Fruit fly (Drosophila melanogaster): ENCODE measurements around the gene sog.

The sog gene

dm6 chrX:15618953-15619630, 14.1 kb downstream of the sog start (continued):
- TF ChIP-seq ab (GFP tag; optimal IDR thresholded peaks at IDR 0.05) (no peak), CG3726 (GFP tag; IDR thresholded peaks at IDR 0.05) (peak; percentile 73; the same call in 2 of the 3 replicates), CG7928 (GFP tag; optimal IDR thresholded peaks at IDR 0.05) (no peak), zfh1 (GFP tag; IDR thresholded peaks at IDR 0.05) (peak; percentile 79), Ets65A (GFP tag) (peak; percentile 98), Mes4 (GFP tag; optimal IDR thresholded peaks at IDR 0.05) (peak; percentile 53), CG15073 (GFP tag; optimal IDR thresholded peaks at IDR 0.05) (peak; percentile 41), CG3995 (GFP tag; optimal IDR thresholded peaks at IDR 0.05) (peak; percentile 20), CG15269 (tag; optimal IDR thresholded peaks at IDR 0.05) (peak; percentile 81), E2f2 (GFP tag; IDR thresholded peaks at IDR 0.05) (peak; percentile 42; the same call in 1 of the 2 replicates), ewg (GFP tag; optimal IDR thresholded peaks at IDR 0.05) (peak; percentile 77), CG11504 (tag; optimal IDR thresholded peaks at IDR 0.05) (peak; percentile 89), CG12659 (GFP tag; optimal IDR thresholded peaks at IDR 0.05) (peak; percentile 74), fu2 (GFP tag; optimal IDR thresholded peaks at IDR 0.05) (peak; percentile 57), CG2199 (GFP tag; IDR thresholded peaks at IDR 0.05) (peak; percentile 49; the same call in 1 of the 3 replicates), CG18011 (GFP tag; optimal IDR thresholded peaks at IDR 0.05) (peak; percentile 33), knrl (GFP tag; IDR thresholded peaks at IDR 0.05; ENCODE audit: partially characterized antibody) (no peak), CG4617 (GFP tag; optimal IDR thresholded peaks at IDR 0.05; ENCODE audit: borderline replicate concordance) (peak; percentile 53), dmrt99B (tag; optimal IDR thresholded peaks at IDR 0.05) (peak; percentile 86), slbo (GFP tag; IDR thresholded peaks at IDR 0.05) (peak; percentile 88), crp (GFP tag; optimal IDR thresholded peaks at IDR 0.05) (peak in 1 of 2 experiments; percentile 25), pita (GFP tag; optimal IDR thresholded peaks at IDR 0.05) (no peak), Hr39 (optimal IDR thresholded peaks at IDR 0.05) (no peak), Tbp (GFP tag; optimal IDR thresholded peaks at IDR 0.05) (no peak), lola (GFP tag; optimal IDR thresholded peaks at IDR 0.05) (peak in 1 of 3 experiments; percentile 73), so (GFP tag; IDR thresholded peaks at IDR 0.05) (peak; percentile 52; the same call in 1 of the 3 replicates), CG2678 (tag; optimal IDR thresholded peaks at IDR 0.05) (peak; percentile 81), CG1792 (GFP tag; optimal IDR thresholded peaks at IDR 0.05) (peak; percentile 66), al (GFP tag; IDR thresholded peaks at IDR 0.05) (0 out of 2 replicates have a peak, but pooled peaks have one; percentile 44), kay (GFP tag; optimal IDR thresholded peaks at IDR 0.05) (peak; percentile 77), Gsc (GFP tag; IDR thresholded peaks at IDR 0.05) (peak; percentile 53), CG7963 (GFP tag; IDR thresholded peaks at IDR 0.05; ENCODE audit: partially characterized antibody) (no peak), zf30C (GFP tag; optimal IDR thresholded peaks at IDR 0.05) (peak; percentile 66), CG12219 (GFP tag; optimal IDR thresholded peaks at IDR 0.05) (peak; percentile 78), Scr (GFP tag; IDR thresholded peaks at IDR 0.05; ENCODE audit: partially characterized antibody) (no peak), bbx (GFP tag; IDR thresholded peaks at IDR 0.05; ENCODE audit: partially characterized antibody) (no peak), CG3838 (GFP tag; optimal IDR thresholded peaks at IDR 0.05) (no peak), Hr51 (GFP tag; optimal IDR thresholded peaks at IDR 0.05) (peak; percentile 47 to 80), CG4328 (GFP tag; optimal IDR thresholded peaks at IDR 0.05) (peak; percentile 47), cg (GFP tag; optimal IDR thresholded peaks at IDR 0.05) (no peak), phol (tag; optimal IDR thresholded peaks at IDR 0.05) (peak; percentile 82), tx (GFP tag; optimal IDR thresholded peaks at IDR 0.05) (peak; percentile 52), CG10267 (tag; optimal IDR thresholded peaks at IDR 0.05) (peak; percentile 53), fd64A (GFP tag; optimal IDR thresholded peaks at IDR 0.05) (peak; percentile 69), Side (GFP tag; optimal IDR thresholded peaks at IDR 0.05) (peak; percentile 72), pb (GFP tag; optimal IDR thresholded peaks at IDR 0.05) (peak; percentile 55), Dp (GFP tag; optimal IDR thresholded peaks at IDR 0.05) (no peak), CG14667 (GFP tag; IDR thresholded peaks at IDR 0.05) (peak; percentile 69), CG7786 (GFP tag; optimal IDR thresholded peaks at IDR 0.05) (peak; percentile 77)
